Worm (Caenorhabditis elegans): Measurements from ENCODE around the gene ZK813.3.
A peak's percentile ranks its signal among the peaks of the same experiment; 100 is the strongest.

The ZK813.3 gene

ce11 chrX:3408717-3409303, 32.8 kb upstream of the ZK813.3 start (continued):
- TF ChIP-seq zim-3 (tag; optimal IDR thresholded peaks at IDR 0.05) (no peak), F37B4.10 (GFP tag; IDR thresholded peaks at IDR 0.05) (no peak), Y95B8A.8 (GFP tag; IDR thresholded peaks at IDR 0.05) (no peak), nfya-2 (GFP tag; IDR thresholded peaks at IDR 0.05) (no peak), mel-28 (tag; optimal IDR thresholded peaks at IDR 0.05; ENCODE audit: borderline replicate concordance) (no peak), attf-6 (GFP tag; IDR thresholded peaks at IDR 0.05) (no peak), ZK185.1 (tag; optimal IDR thresholded peaks at IDR 0.05; ENCODE audit: poor library complexity, severe bottlenecking) (no peak), B0261.1 (tag; optimal IDR thresholded peaks at IDR 0.05) (no peak), F23B12.7 (tag; optimal IDR thresholded peaks at IDR 0.05; ENCODE audit: insufficient read depth) (no peak), ztf-28 (GFP tag; IDR thresholded peaks at IDR 0.05) (no peak), cebp-1 (GFP tag; IDR thresholded peaks at IDR 0.05) (no peak), cebp-1 (tag; optimal IDR thresholded peaks at IDR 0.05) (no peak), F52B5.7 (tag; optimal IDR thresholded peaks at IDR 0.05) (no peak), F22D6.2 (tag; optimal IDR thresholded peaks at IDR 0.05) (no peak), unc-130 (GFP tag; optimal IDR thresholded peaks at IDR 0.05) (no peak), hrde-1 (tag; optimal IDR thresholded peaks at IDR 0.05; ENCODE audit: borderline replicate concordance) (no peak), madf-10 (tag; optimal IDR thresholded peaks at IDR 0.05) (peak; percentile 49), ama-1 (optimal IDR thresholded peaks at IDR 0.05) (no peak), ama-1 (GFP tag; optimal IDR thresholded peaks at IDR 0.05) (no peak), egl-18 (GFP tag; IDR thresholded peaks at IDR 0.05) (no peak), hlh-12 (tag; optimal IDR thresholded peaks at IDR 0.05) (no peak), bed-2 (GFP tag; IDR thresholded peaks at IDR 0.05) (no peak), snpc-1.1 (tag; optimal IDR thresholded peaks at IDR 0.05; ENCODE audit: insufficient read depth) (no peak), cebp-2 (GFP tag; IDR thresholded peaks at IDR 0.05) (no peak), nfyb-1 (GFP tag; IDR thresholded peaks at IDR 0.05) (peak; percentile 50; the same call in 1 of the 2 replicates), akir-1 (GFP tag; optimal IDR thresholded peaks at IDR 0.05) (no peak), snpc-4 (GFP tag; optimal IDR thresholded peaks at IDR 0.05) (no peak), snpc-4 (tag; optimal IDR thresholded peaks at IDR 0.05) (peak in 1 of 4 experiments; percentile 25), rec-8 (tag; optimal IDR thresholded peaks at IDR 0.05) (no peak), ccch-3 (GFP tag; optimal IDR thresholded peaks at IDR 0.05) (no peak), bed-1 (GFP tag; IDR thresholded peaks at IDR 0.05) (no peak), zfh-2 (GFP tag; conservative IDR thresholded peaks at IDR 0.05) (no peak), pha-4 (tag; optimal IDR thresholded peaks at IDR 0.05) (no peak), lin-40 (tag; optimal IDR thresholded peaks at IDR 0.05) (no peak), dpff-1 (tag; optimal IDR thresholded peaks at IDR 0.05) (no peak), Y67H2A.10 (GFP tag; conservative IDR thresholded peaks at IDR 0.05) (no peak), egl-44 (GFP tag; IDR thresholded peaks at IDR 0.05) (no peak), lin-35 (GFP tag; optimal IDR thresholded peaks at IDR 0.05) (no peak), K11D2.4 (GFP tag; IDR thresholded peaks at IDR 0.05) (no peak), lsy-27 (tag; optimal IDR thresholded peaks at IDR 0.05; ENCODE audit: borderline replicate concordance, insufficient read depth) (no peak), C06A6.2 (GFP tag; conservative IDR thresholded peaks at IDR 0.05) (0 out of 2 replicates have a peak, but pooled peaks have one; percentile 21), ztf-25 (GFP tag; IDR thresholded peaks at IDR 0.05) (no peak), Y53F4B.3 (GFP tag; IDR thresholded peaks at IDR 0.05) (no peak), madf-8 (GFP tag; conservative IDR thresholded peaks at IDR 0.05) (no peak), F49E8.2 (tag; optimal IDR thresholded peaks at IDR 0.05; ENCODE audit: insufficient read depth) (no peak), ztf-18 (tag; optimal IDR thresholded peaks at IDR 0.05) (no peak), attf-3 (GFP tag; conservative IDR thresholded peaks at IDR 0.05) (no peak), chd-7 (tag; optimal IDR thresholded peaks at IDR 0.05) (peak; percentile 36)
